Fruit fly (Drosophila melanogaster): ENCODE results near the gene GATAd.

Gene GATAd

DNA sequence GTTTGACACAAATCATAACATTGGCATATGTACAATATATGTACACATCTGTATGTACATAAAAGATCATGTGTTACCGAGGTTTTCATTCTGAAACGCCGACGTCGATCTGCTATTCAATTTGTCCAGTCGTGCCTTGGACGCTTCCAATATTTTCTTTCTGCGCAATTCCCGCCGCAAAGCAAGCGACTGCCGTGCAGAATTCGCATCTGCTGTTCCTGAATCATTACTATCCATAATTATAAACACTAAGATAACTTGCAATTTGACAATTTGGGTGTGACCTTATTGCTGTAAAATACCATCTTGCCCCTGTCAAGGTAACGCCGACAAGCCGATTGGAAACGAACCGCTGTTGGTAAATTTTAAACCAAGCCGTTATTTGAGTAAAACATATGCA, 21.7 kb upstream of the GATAd start (continued):
- TF ChIP-seq lola (GFP tag; optimal IDR thresholded peaks at IDR 0.05), result no peak
- TF ChIP-seq ranshi (GFP tag; IDR thresholded peaks at IDR 0.05), result no peak
- no peak for TF ChIP-seq CG5245 (GFP tag; optimal IDR thresholded peaks at IDR 0.05)
- no peak for TF ChIP-seq CG6254 (GFP tag; optimal IDR thresholded peaks at IDR 0.05)
- no peak for TF ChIP-seq GATAe (GFP tag; conservative IDR thresholded peaks at IDR 0.05)
- TF ChIP-seq crp (GFP tag; optimal IDR thresholded peaks at IDR 0.05), result peak in 1 of 2 experiments; percentile 60
- no peak for TF ChIP-seq Fer1 (GFP tag; optimal IDR thresholded peaks at IDR 0.05)
- TF ChIP-seq bigmax (GFP tag; optimal IDR thresholded peaks at IDR 0.05), result peak; percentile 7
- no peak for TF ChIP-seq CG4820 (GFP tag; optimal IDR thresholded peaks at IDR 0.05)
- no peak for TF ChIP-seq CG5180 (GFP tag; optimal IDR thresholded peaks at IDR 0.05)
- 0 out of 3 replicates have a peak, but pooled peaks have one; percentile 12 for TF ChIP-seq CG34224 (GFP tag; IDR thresholded peaks at IDR 0.05; ENCODE audit: partially characterized antibody)
- TF ChIP-seq CG12769 (tag; optimal IDR thresholded peaks at IDR 0.05), result no peak
- TF ChIP-seq Meics (GFP tag; optimal IDR thresholded peaks at IDR 0.05), result no peak
- no peak for TF ChIP-seq vvl (GFP tag; IDR thresholded peaks at IDR 0.05)
- TF ChIP-seq CG33213 (GFP tag; optimal IDR thresholded peaks at IDR 0.05), result no peak
- TF ChIP-seq CG10366 (GFP tag; IDR thresholded peaks at IDR 0.05), result no peak
- no peak for TF ChIP-seq CG3838 (GFP tag; optimal IDR thresholded peaks at IDR 0.05)
- no peak for TF ChIP-seq Mrtf (GFP tag; IDR thresholded peaks at IDR 0.05)
- TF ChIP-seq Scr (GFP tag; IDR thresholded peaks at IDR 0.05; ENCODE audit: partially characterized antibody), result peak; percentile 33; the same call in 1 of the 2 replicates
- TF ChIP-seq CG10147 (GFP tag; optimal IDR thresholded peaks at IDR 0.05), result no peak
- no peak for TF ChIP-seq Blimp-1 (GFP tag; optimal IDR thresholded peaks at IDR 0.05)
- peak; percentile 37 for TF ChIP-seq CG15514 (GFP tag; optimal IDR thresholded peaks at IDR 0.05)
- no peak for TF ChIP-seq prd (optimal IDR thresholded peaks at IDR 0.05)
- no peak for TF ChIP-seq prd (GFP tag; IDR thresholded peaks at IDR 0.05)
- TF ChIP-seq CG10431 (GFP tag; optimal IDR thresholded peaks at IDR 0.05), result no peak
- TF ChIP-seq Med (GFP tag), result peak; percentile 43
- TF ChIP-seq amos (GFP tag; IDR thresholded peaks at IDR 0.05; ENCODE audit: partially characterized antibody), result peak; percentile 27; the same call in 1 of the 2 replicates
- no peak for TF ChIP-seq Atf-2 (GFP tag; optimal IDR thresholded peaks at IDR 0.05)
- TF ChIP-seq crc (GFP tag; optimal IDR thresholded peaks at IDR 0.05), result no peak
- TF ChIP-seq exex (tag; optimal IDR thresholded peaks at IDR 0.05), result peak; percentile 23
- no peak for TF ChIP-seq Dip3 (GFP tag; optimal IDR thresholded peaks at IDR 0.05)
- no peak for TF ChIP-seq CG33557 (GFP tag; optimal IDR thresholded peaks at IDR 0.05)
- 0 out of 2 replicates have a peak, but pooled peaks have one; percentile 24 for TF ChIP-seq hbn (GFP tag; IDR thresholded peaks at IDR 0.05; ENCODE audit: partially characterized antibody)
- no peak for TF ChIP-seq tna (GFP tag; IDR thresholded peaks at IDR 0.05; ENCODE audit: partially characterized antibody)
- 0 out of 4 replicates have a peak, but pooled peaks have one; percentile 50 for TF ChIP-seq chinmo (GFP tag; IDR thresholded peaks at IDR 0.05; ENCODE audit: partially characterized antibody)
- TF ChIP-seq p53 (GFP tag; optimal IDR thresholded peaks at IDR 0.05), result no peak
- TF ChIP-seq hkb (optimal IDR thresholded peaks at IDR 0.05), result no peak
- TF ChIP-seq hkb (GFP tag; IDR thresholded peaks at IDR 0.05), result no peak
- no peak for TF ChIP-seq CG15011 (GFP tag; optimal IDR thresholded peaks at IDR 0.05)
- no peak for TF ChIP-seq CG8290 (GFP tag; optimal IDR thresholded peaks at IDR 0.05)
- peak in 1 of 2 experiments; percentile 4 for TF ChIP-seq CG8290 (tag; optimal IDR thresholded peaks at IDR 0.05)
- no peak for TF ChIP-seq gt (GFP tag; IDR thresholded peaks at IDR 0.05)
- TF ChIP-seq CG8478 (optimal IDR thresholded peaks at IDR 0.05), result no peak
- TF ChIP-seq HLH54F (GFP tag; optimal IDR thresholded peaks at IDR 0.05), result no peak
- TF ChIP-seq sens (GFP tag), result peak; percentile 72
- TF ChIP-seq row (GFP tag; IDR thresholded peaks at IDR 0.05), result peak; percentile 46; the same call in 1 of the 3 replicates
- no peak for TF ChIP-seq ewg (GFP tag; optimal IDR thresholded peaks at IDR 0.05)
- no peak for TF ChIP-seq CG31224 (GFP tag; IDR thresholded peaks at IDR 0.05)
- no peak for TF ChIP-seq CG7357 (GFP tag; IDR thresholded peaks at IDR 0.05)
- no peak for TF ChIP-seq sima (GFP tag; optimal IDR thresholded peaks at IDR 0.05)
- TF ChIP-seq org-1 (GFP tag; optimal IDR thresholded peaks at IDR 0.05), result no peak

All from whole organism, embryonic.